Worm (Caenorhabditis elegans) whole organism, L2 larva: ENCODE results near the gene F48G7.13.

ENCODE experiments used
- C34F6.9 ChIP-seq: fragments of 150-350 bp; optimal IDR thresholded peaks from 2 replicates; lab custom pipeline; 2014; ENCODE audit warnings: missing biosample characterization, missing genetic modification characterization
- R02D3.7 ChIP-seq: fragments of 150-350 bp; optimal IDR thresholded peaks from 2 replicates; lab custom pipeline; 2014; ENCODE audit warnings: missing biosample characterization, missing genetic modification characterization
- Y55F3AM.14 ChIP-seq: fragments of 200-800 bp; sonication (Bioruptor generic); optimal IDR thresholded peaks from 2 replicates; lab custom pipeline; 2018; ENCODE audit warnings: mild to moderate bottlenecking, missing genetic modification characterization, missing compliant biosample characterization
- alr-1 ChIP-seq: fragments of 150-350 bp; optimal IDR thresholded peaks from 2 replicates; lab custom pipeline; 2014; ENCODE audit warnings: missing biosample characterization, missing genetic modification characterization
- aly-2 ChIP-seq: fragments of 150-350 bp; optimal IDR thresholded peaks from 2 replicates; lab custom pipeline; 2014; ENCODE audit warnings: missing biosample characterization, missing genetic modification characterization
- blmp-1 ChIP-seq: sonication (generic microtip); optimal IDR thresholded peaks from 2 replicates; lab custom pipeline; 2017; ENCODE audit warnings: missing genetic modification characterization, mild to moderate bottlenecking, missing compliant biosample characterization, antibody characterized with exemption, moderate library complexity; ENCODE audit not compliant: insufficient read depth
- ceh-82 ChIP-seq: fragments of 150-350 bp; optimal IDR thresholded peaks from 2 replicates; lab custom pipeline; 2014; ENCODE audit warnings: missing biosample characterization, missing genetic modification characterization
- crh-2 ChIP-seq: sonication (generic microtip); optimal IDR thresholded peaks from 2 replicates; lab custom pipeline; 2017; ENCODE audit warnings: missing biosample characterization, missing genetic modification characterization
- elt-1 ChIP-seq: fragments of 150-350 bp; optimal IDR thresholded peaks from 2 replicates; lab custom pipeline; 2014; ENCODE audit warnings: missing biosample characterization, missing genetic modification characterization
- fos-1 ChIP-seq: fragments of 150-350 bp; optimal IDR thresholded peaks from 2 replicates; lab custom pipeline; 2014; ENCODE audit warnings: missing biosample characterization, missing genetic modification characterization
- gmeb-1 ChIP-seq: fragments of 150-350 bp; optimal IDR thresholded peaks from 2 replicates; lab custom pipeline; 2014; ENCODE audit warnings: missing biosample characterization, missing genetic modification characterization
- lsy-2 ChIP-seq, 2 experiments: fragments of 150-350 bp in 1 of 2; sonication (generic microtip) in 1 of 2; optimal IDR thresholded peaks; 2 replicates each; lab custom pipeline; 2014 to 2017; ENCODE audit warnings: missing biosample characterization in 2 of 2, missing genetic modification characterization in 2 of 2
- mdl-1 ChIP-seq, 2 experiments: fragments of 150-350 bp in 1 of 2; sonication (generic microtip) in 1 of 2; optimal IDR thresholded peaks; 2 replicates each; lab custom pipeline; 2017; ENCODE audit warnings: missing biosample characterization in 2 of 2, missing genetic modification characterization in 2 of 2
- nhr-10 ChIP-seq: sonication (generic microtip); optimal IDR thresholded peaks from 2 replicates; lab custom pipeline; 2017; ENCODE audit warnings: missing biosample characterization, missing genetic modification characterization
- nhr-11 ChIP-seq: fragments of 150-350 bp; optimal IDR thresholded peaks from 2 replicates; lab custom pipeline; 2014; ENCODE audit warnings: missing biosample characterization, missing genetic modification characterization
- nhr-12 ChIP-seq: fragments of 150-350 bp; optimal IDR thresholded peaks from 2 replicates; lab custom pipeline; 2014; ENCODE audit warnings: missing biosample characterization, missing genetic modification characterization
- nhr-129 ChIP-seq: fragments of 150-350 bp; optimal IDR thresholded peaks from 2 replicates; lab custom pipeline; 2014; ENCODE audit warnings: missing biosample characterization, missing genetic modification characterization
- nhr-23 ChIP-seq: fragments of 150-350 bp; optimal IDR thresholded peaks from 2 replicates; lab custom pipeline; 2014; ENCODE audit warnings: missing biosample characterization, missing genetic modification reagents, missing genetic modification characterization
- nhr-25 ChIP-seq: fragments of 150-350 bp; sonication (generic microtip); optimal IDR thresholded peaks from 3 replicates; lab custom pipeline; 2014; ENCODE audit warnings: missing biosample characterization, missing genetic modification characterization
- nhr-6 ChIP-seq: fragments of 150-350 bp; optimal IDR thresholded peaks from 2 replicates; lab custom pipeline; 2014; ENCODE audit warnings: missing biosample characterization, missing genetic modification characterization
- nhr-77 ChIP-seq: fragments of 150-350 bp; optimal IDR thresholded peaks from 2 replicates; lab custom pipeline; 2014; ENCODE audit warnings: missing biosample characterization, missing genetic modification characterization
- peb-1 ChIP-seq: fragments of 150-350 bp; optimal IDR thresholded peaks from 2 replicates; lab custom pipeline; 2014; ENCODE audit warnings: missing biosample characterization, missing genetic modification characterization
- sem-4 ChIP-seq: fragments of 150-350 bp; optimal IDR thresholded peaks from 2 replicates; lab custom pipeline; 2014; ENCODE audit warnings: missing biosample characterization, missing genetic modification reagents, missing genetic modification characterization
- skn-1 ChIP-seq: sonication (generic microtip); optimal IDR thresholded peaks from 2 replicates; lab custom pipeline; 2017; ENCODE audit warnings: missing biosample characterization, missing genetic modification characterization
- sma-9 ChIP-seq, 2 experiments: fragments of 150-350 bp in 1 of 2; sonication (generic microtip) in 1 of 2; optimal IDR thresholded peaks; 2 replicates each; lab custom pipeline; 2014 to 2016; ENCODE audit warnings: missing genetic modification characterization in 2 of 2, mild to moderate bottlenecking in 1 of 2, missing biosample characterization in 1 of 2, missing compliant biosample characterization in 1 of 2, missing genetic modification reagents in 1 of 2, moderate library complexity in 1 of 2
- snpc-4 ChIP-seq: fragments of 150-350 bp; optimal IDR thresholded peaks from 2 replicates; lab custom pipeline; 2014; ENCODE audit warnings: missing biosample characterization, missing genetic modification characterization
- unc-55 ChIP-seq: fragments of 150-350 bp; sonication (generic microtip); optimal IDR thresholded peaks from 3 replicates; lab custom pipeline; 2014; ENCODE audit warnings: missing biosample characterization, missing genetic modification reagents, missing genetic modification characterization
- unc-62 ChIP-seq: fragments of 150-350 bp; optimal IDR thresholded peaks from 2 replicates; lab custom pipeline; 2014; ENCODE audit warnings: missing biosample characterization, missing genetic modification reagents, missing genetic modification characterization
- zag-1 ChIP-seq: fragments of 150-350 bp; optimal IDR thresholded peaks from 2 replicates; lab custom pipeline; 2014; ENCODE audit warnings: missing biosample characterization, missing genetic modification characterization
- ztf-1 ChIP-seq: fragments of 200-800 bp; sonication (Bioruptor generic); conservative IDR thresholded peaks from 2 replicates; pipeline ENCODE4 v1.3.6; 2022; ENCODE audit warnings: missing genetic modification characterization, missing compliant biosample characterization
- ztf-11 ChIP-seq: sonication (generic microtip); optimal IDR thresholded peaks from 2 replicates; lab custom pipeline; 2017; ENCODE audit warnings: missing biosample characterization, missing genetic modification characterization

Gene F48G7.13

ce11 chrV:631832-632231 is 16.5 kb downstream of the F48G7.13 start:
- peak; percentile 24 for TF ChIP-seq sma-9 (GFP tag; optimal IDR thresholded peaks at IDR 0.05; lab: Kevin White, UChicago)
- no peak for TF ChIP-seq sma-9 (tag; optimal IDR thresholded peaks at IDR 0.05; lab: Kevin White, UChicago)
- TF ChIP-seq nhr-77 (tag; lab: Kevin White, UChicago), result no peak
- TF ChIP-seq R02D3.7, result no peak
- no peak for TF ChIP-seq nhr-23 (tag; lab: Kevin White, UChicago)
- TF ChIP-seq ztf-11 (tag; lab: Kevin White, UChicago), result no peak
- TF ChIP-seq Y55F3AM.14 (GFP tag; lab: Kevin White, UChicago), result no peak
- peak; percentile 15 for TF ChIP-seq nhr-129 (tag; lab: Kevin White, UChicago)
- TF ChIP-seq C34F6.9 (tag; lab: Kevin White, UChicago), result peak; percentile 13
- TF ChIP-seq nhr-11 (tag; lab: Kevin White, UChicago), result no peak
- no peak for TF ChIP-seq zag-1
- peak; percentile 48 for TF ChIP-seq unc-55 (GFP tag; lab: Kevin White, UChicago)

- TF ChIP-seq ztf-11 (tag; lab: Kevin White, UChicago) (no peak), nhr-12 (tag; lab: Kevin White, UChicago) (no peak), sma-9 (GFP tag; optimal IDR thresholded peaks at IDR 0.05; lab: Kevin White, UChicago) (no peak), sma-9 (tag; optimal IDR thresholded peaks at IDR 0.05; lab: Kevin White, UChicago) (no peak), gmeb-1 (tag; lab: Kevin White, UChicago) (no peak), crh-2 (tag; lab: Kevin White, UChicago) (no peak), unc-62 (no peak), nhr-10 (no peak), aly-2 (tag; lab: Kevin White, UChicago) (no peak), nhr-6 (no peak), zag-1 (no peak), ztf-1 (GFP tag; lab: Robert Waterston, UW) (no peak), blmp-1 (tag; lab: Kevin White, UChicago) (no peak), ceh-82 (no peak), mdl-1 (tag; optimal IDR thresholded peaks at IDR 0.05; lab: Kevin White, UChicago) (no peak), nhr-23 (tag; lab: Kevin White, UChicago) (no peak), nhr-25 (tag; lab: Kevin White, UChicago) (no peak), nhr-129 (tag; lab: Kevin White, UChicago) (no peak), alr-1 (no peak), lsy-2 (tag; optimal IDR thresholded peaks at IDR 0.05; lab: Kevin White, UChicago) (no peak)
- TF ChIP-seq, all 48 proteins: peak for 0
Observed at ce11 chrV:634855-635254, 19.5 kb downstream of the F48G7.13 start, which contains the start of gene F48G7.10. F48G7.10 (minus strand) TSS chrV:634955.

ce11 chrV:635630-636029 is 20.3 kb downstream of the F48G7.13 start:
- peak; percentile 44 for TF ChIP-seq fos-1 (tag; lab: Kevin White, UChicago)
- TF ChIP-seq Y55F3AM.14 (GFP tag; lab: Kevin White, UChicago), result no peak
- peak; percentile 21 for TF ChIP-seq nhr-129 (tag; lab: Kevin White, UChicago)
- TF ChIP-seq crh-2 (tag; lab: Kevin White, UChicago), result peak; percentile 47
- TF ChIP-seq peb-1 (tag; lab: Kevin White, UChicago), result no peak
- TF ChIP-seq snpc-4 (tag; lab: Kevin White, UChicago), result peak; percentile 74
- no peak for TF ChIP-seq skn-1
- TF ChIP-seq C34F6.9 (tag; lab: Kevin White, UChicago), result peak; percentile 4
- peak; percentile 9 for TF ChIP-seq sma-9 (GFP tag; optimal IDR thresholded peaks at IDR 0.05; lab: Kevin White, UChicago)
- TF ChIP-seq sma-9 (tag; optimal IDR thresholded peaks at IDR 0.05; lab: Kevin White, UChicago), result no peak
- peak; percentile 25 for TF ChIP-seq nhr-25 (tag; lab: Kevin White, UChicago)
- peak; percentile 31 for TF ChIP-seq gmeb-1 (tag; lab: Kevin White, UChicago)
- TF ChIP-seq elt-1, result no peak
- TF ChIP-seq, all 48 proteins: peak for 8

- TF ChIP-seq sem-4 (no peak), unc-55 (GFP tag; lab: Kevin White, UChicago) (no peak), aly-2 (tag; lab: Kevin White, UChicago) (no peak), ceh-82 (no peak)
Observed at ce11 chrV:636281-636680, 20.9 kb downstream of the F48G7.13 start, which contains the start of gene pals-31. pals-31 (plus strand) TSS chrV:636581.

ce11 chrV:638328-638727 is 23.0 kb downstream of the F48G7.13 start, which contains the start of gene srj-37:
srj-37 (plus strand) TSS chrV:638628.
- TF ChIP-seq unc-62 (no peak), sma-9 (GFP tag; optimal IDR thresholded peaks at IDR 0.05; lab: Kevin White, UChicago) (no peak), sma-9 (tag; optimal IDR thresholded peaks at IDR 0.05; lab: Kevin White, UChicago) (no peak), skn-1 (no peak)
